Worm (Caenorhabditis elegans): ENCODE data around the gene lin-26.

Gene lin-26

ce11 chrII:7663704-7664660 is 18.0 kb upstream of the lin-26 start, which contains the start of the genes F18A1.7 and rpa-1:
F18A1.7 (minus strand) TSS chrII:7663754.
rpa-1 (plus strand) TSS chrII:7664582.
- TF ChIP-seq elt-1 (tag; optimal IDR thresholded peaks at IDR 0.05) (no peak), unc-55 (GFP tag; optimal IDR thresholded peaks at IDR 0.05) (peak; percentile 24), fos-1 (tag; optimal IDR thresholded peaks at IDR 0.05) (peak; percentile 9), nhr-129 (tag; optimal IDR thresholded peaks at IDR 0.05) (peak; percentile 36), ama-1 (optimal IDR thresholded peaks at IDR 0.05) (no peak), nhr-25 (tag; optimal IDR thresholded peaks at IDR 0.05) (no peak), lsy-2 (tag; optimal IDR thresholded peaks at IDR 0.05) (peak in 1 of 2 experiments; percentile 37), sma-9 (GFP tag; optimal IDR thresholded peaks at IDR 0.05) (no peak), sma-9 (tag; optimal IDR thresholded peaks at IDR 0.05) (no peak), C34F6.9 (tag; optimal IDR thresholded peaks at IDR 0.05) (peak; percentile 55), peb-1 (tag; optimal IDR thresholded peaks at IDR 0.05) (no peak)

- TF ChIP-seq ztf-4 (tag; optimal IDR thresholded peaks at IDR 0.05), result no peak
- TF ChIP-seq egl-27 (tag; optimal IDR thresholded peaks at IDR 0.05), result no peak
- no peak for TF ChIP-seq nhr-25 (tag; optimal IDR thresholded peaks at IDR 0.05)
- TF ChIP-seq nhr-237 (tag; optimal IDR thresholded peaks at IDR 0.05), result no peak
- no peak for TF ChIP-seq ztf-1 (GFP tag; conservative IDR thresholded peaks at IDR 0.05)
- no peak for TF ChIP-seq nhr-6 (tag; optimal IDR thresholded peaks at IDR 0.05)
- no peak for TF ChIP-seq unc-55 (GFP tag; optimal IDR thresholded peaks at IDR 0.05)
- no peak for TF ChIP-seq lsy-2 (tag; optimal IDR thresholded peaks at IDR 0.05)
- no peak for TF ChIP-seq nhr-21 (tag; optimal IDR thresholded peaks at IDR 0.05)
- TF ChIP-seq peb-1 (tag; optimal IDR thresholded peaks at IDR 0.05), result no peak
- TF ChIP-seq sma-9 (GFP tag; optimal IDR thresholded peaks at IDR 0.05), result no peak
- TF ChIP-seq sma-9 (tag; optimal IDR thresholded peaks at IDR 0.05), result no peak
- TF ChIP-seq lin-13 (GFP tag; optimal IDR thresholded peaks at IDR 0.05), result no peak
These were observed 15.7 kb upstream of the lin-26 start for ce11 chrII:7666338-7666737.

ce11 chrII:7666967-7667366 is 15.0 kb upstream of the lin-26 start, which contains the start of gene lir-2:
lir-2 (plus strand) TSS chrII:7667267.
- TF ChIP-seq unc-39 (tag; optimal IDR thresholded peaks at IDR 0.05) (no peak), nhr-25 (tag; optimal IDR thresholded peaks at IDR 0.05) (peak; percentile 3)

ce11 chrII:7669409-7669808 is 12.6 kb upstream of the lin-26 start:
- TF ChIP-seq nhr-11 (tag; optimal IDR thresholded peaks at IDR 0.05) (no peak), lin-11 (tag; optimal IDR thresholded peaks at IDR 0.05) (peak; percentile 42), C34F6.9 (tag; optimal IDR thresholded peaks at IDR 0.05) (peak; percentile 74), fos-1 (tag; optimal IDR thresholded peaks at IDR 0.05) (peak; percentile 38), nhr-129 (tag; optimal IDR thresholded peaks at IDR 0.05) (peak; percentile 69), crh-2 (tag; optimal IDR thresholded peaks at IDR 0.05) (peak; percentile 10), nhr-25 (tag; optimal IDR thresholded peaks at IDR 0.05) (peak; percentile 32), mab-5 (tag; optimal IDR thresholded peaks at IDR 0.05) (no peak), ceh-82 (tag; optimal IDR thresholded peaks at IDR 0.05) (no peak), sem-4 (tag; optimal IDR thresholded peaks at IDR 0.05) (peak; percentile 15), unc-55 (GFP tag; optimal IDR thresholded peaks at IDR 0.05) (peak; percentile 66), lsy-2 (tag; optimal IDR thresholded peaks at IDR 0.05) (peak in 1 of 2 experiments; percentile 44), F13H6.1 (tag; optimal IDR thresholded peaks at IDR 0.05) (peak; percentile 26)

ce11 chrII:7670039-7670438 is 12.0 kb upstream of the lin-26 start:
- TF ChIP-seq dmd-4 (tag; optimal IDR thresholded peaks at IDR 0.05) (no peak), mab-5 (tag; optimal IDR thresholded peaks at IDR 0.05) (no peak), nhr-11 (tag; optimal IDR thresholded peaks at IDR 0.05) (no peak), C34F6.9 (tag; optimal IDR thresholded peaks at IDR 0.05) (no peak), nhr-23 (tag; optimal IDR thresholded peaks at IDR 0.05) (no peak), nhr-129 (tag; optimal IDR thresholded peaks at IDR 0.05) (no peak), lsy-2 (tag; optimal IDR thresholded peaks at IDR 0.05) (no peak), mbf-1 (tag; optimal IDR thresholded peaks at IDR 0.05) (no peak), ceh-82 (tag; optimal IDR thresholded peaks at IDR 0.05) (no peak)

- no peak for TF ChIP-seq lsy-2 (tag; optimal IDR thresholded peaks at IDR 0.05)
- no peak for TF ChIP-seq nhr-10 (tag; optimal IDR thresholded peaks at IDR 0.05)
- TF ChIP-seq elt-3 (tag; optimal IDR thresholded peaks at IDR 0.05), result no peak
- TF ChIP-seq mdl-1 (tag; optimal IDR thresholded peaks at IDR 0.05), result no peak
- no peak for TF ChIP-seq snpc-4 (tag; optimal IDR thresholded peaks at IDR 0.05)
- no peak for TF ChIP-seq skn-1 (tag; optimal IDR thresholded peaks at IDR 0.05)
These were observed 10.3 kb upstream of the lin-26 start, which contains the start of gene lir-1 for ce11 chrII:7671705-7672104. lir-1 (plus strand) TSS chrII:7672005.
